Fruit fly (Drosophila melanogaster) whole organism, embryonic: ENCODE measurements around the gene Arl8.

Experiments used
- Asciz ChIP-seq: fragments of 200-800 bp; sonication (Bioruptor generic); optimal IDR thresholded peaks from 2 replicates; lab custom pipeline; 2017; ENCODE audit warnings: missing biosample characterization, mild to moderate bottlenecking, missing genetic modification characterization, missing genetic modification reagents
- Atf6 ChIP-seq: fragments of 200-800 bp; sonication (Bioruptor generic); IDR thresholded peaks from 2 replicates; pipeline ENCODE4 v1.3.6; 2022; ENCODE audit warnings: missing biosample characterization, missing genetic modification characterization
- CG10147 ChIP-seq: fragments of 200-800 bp; sonication (Bioruptor generic); optimal IDR thresholded peaks from 2 replicates; lab custom pipeline; 2019; ENCODE audit warnings: missing biosample characterization, mild to moderate bottlenecking, missing genetic modification characterization, moderate library complexity
- CG12155 ChIP-seq: fragments of 200-800 bp; sonication (Bioruptor generic); optimal IDR thresholded peaks from 3 replicates; lab custom pipeline; 2016; ENCODE audit warnings: missing biosample characterization, missing genetic modification characterization
- CG12659 ChIP-seq: fragments of 200-800 bp; sonication (Bioruptor generic); optimal IDR thresholded peaks from 3 replicates; lab custom pipeline; 2017; ENCODE audit warnings: mild to moderate bottlenecking, missing biosample characterization, missing genetic modification reagents, missing genetic modification characterization
- CG15514 ChIP-seq: fragments of 200-800 bp; sonication (Bioruptor generic); optimal IDR thresholded peaks from 3 replicates; lab custom pipeline; 2017; ENCODE audit warnings: missing biosample characterization, missing genetic modification characterization, mild to moderate bottlenecking, moderate library complexity, missing genetic modification reagents
- CG1602 ChIP-seq: fragments of 200-800 bp; sonication (Bioruptor generic); optimal IDR thresholded peaks from 3 replicates; lab custom pipeline; 2016; ENCODE audit warnings: missing biosample characterization, missing genetic modification characterization
- CG2120 ChIP-seq: fragments of 200-800 bp; sonication (Bioruptor generic); optimal IDR thresholded peaks from 3 replicates; lab custom pipeline; 2016; ENCODE audit warnings: missing biosample characterization, missing genetic modification characterization
- CG3995 ChIP-seq: fragments of 200-800 bp; sonication (Bioruptor generic); optimal IDR thresholded peaks from 3 replicates; lab custom pipeline; 2016; ENCODE audit warnings: missing biosample characterization, missing genetic modification characterization
- CG43689 ChIP-seq: fragments of 200-800 bp; sonication (Bioruptor generic); IDR thresholded peaks from 2 replicates; pipeline ENCODE4 v1.3.6; 2022; ENCODE audit warnings: missing biosample characterization, missing genetic modification characterization
- CG7987 ChIP-seq: fragments of 200-800 bp; sonication (Bioruptor generic); optimal IDR thresholded peaks from 2 replicates; lab custom pipeline; 2018; ENCODE audit warnings: missing biosample characterization, mild to moderate bottlenecking, missing genetic modification characterization, moderate library complexity
- CG8089 ChIP-seq: fragments of 200-800 bp; sonication (Bioruptor generic); optimal IDR thresholded peaks from 3 replicates; lab custom pipeline; 2016; ENCODE audit warnings: missing biosample characterization, missing genetic modification characterization
- CG8388 ChIP-seq: fragments of 200-800 bp; sonication (Bioruptor generic); optimal IDR thresholded peaks from 2 replicates; lab custom pipeline; 2019; ENCODE audit warnings: missing biosample characterization, mild to moderate bottlenecking, missing genetic modification characterization, moderate library complexity
- CG9876 ChIP-seq: fragments of 200-800 bp; sonication (Bioruptor generic); optimal IDR thresholded peaks from 2 replicates; lab custom pipeline; 2016; ENCODE audit warnings: missing biosample characterization, missing genetic modification characterization
- Chrac-16 ChIP-seq: fragments of 200-800 bp; sonication (Bioruptor generic); optimal IDR thresholded peaks from 3 replicates; lab custom pipeline; 2016; ENCODE audit warnings: missing biosample characterization, missing genetic modification characterization
- Dll ChIP-seq: fragments of 200-800 bp; sonication (Bioruptor generic); IDR thresholded peaks from 4 replicates; pipeline ENCODE4 v1.3.6; 2022; ENCODE audit warnings: missing biosample characterization, missing genetic modification characterization; ENCODE audit not compliant: partially characterized antibody
- Fer1 ChIP-seq: fragments of 200-800 bp; sonication (Bioruptor generic); optimal IDR thresholded peaks from 2 replicates; lab custom pipeline; 2017; ENCODE audit warnings: missing biosample characterization, mild to moderate bottlenecking, missing genetic modification characterization
- Gug ChIP-seq: fragments of 200-800 bp; sonication (Bioruptor generic); IDR thresholded peaks from 4 replicates; pipeline ENCODE4 v1.3.6; 2022; ENCODE audit warnings: missing biosample characterization, missing genetic modification characterization
- H2.0 ChIP-seq: fragments of 200-800 bp; sonication (Bioruptor generic); IDR thresholded peaks from 2 replicates; pipeline ENCODE4 v1.3.6; 2022; ENCODE audit warnings: missing biosample characterization, missing genetic modification characterization
- Jarid2 ChIP-seq: fragments of 200-800 bp; sonication (Bioruptor generic); optimal IDR thresholded peaks from 3 replicates; lab custom pipeline; 2017; ENCODE audit warnings: mild to moderate bottlenecking, missing biosample characterization, missing genetic modification reagents, missing genetic modification characterization
- Mad ChIP-seq: fragments of 200-800 bp; sonication (Bioruptor generic); optimal IDR thresholded peaks from 2 replicates; lab custom pipeline; 2016; ENCODE audit warnings: missing biosample characterization, missing genetic modification characterization
- Mrtf ChIP-seq: fragments of 200-800 bp; sonication (Bioruptor generic); IDR thresholded peaks from 3 replicates; pipeline ENCODE4 v1.3.6; 2022; ENCODE audit warnings: missing biosample characterization, missing genetic modification characterization
- Nf-YB ChIP-seq: fragments of 200-800 bp; sonication (Bioruptor generic); optimal IDR thresholded peaks from 3 replicates; lab custom pipeline; 2019; ENCODE audit warnings: missing biosample characterization, mild to moderate bottlenecking, missing genetic modification characterization, moderate library complexity
- Side ChIP-seq: fragments of 200-800 bp; sonication (Bioruptor generic); optimal IDR thresholded peaks from 2 replicates; lab custom pipeline; 2016; ENCODE audit warnings: missing biosample characterization, missing genetic modification characterization
- Stat92E ChIP-seq, 3 experiments: fragments of >200 bp in 2 of 3; fragments of 200-800 bp in 1 of 3; sonication (Bioruptor generic) in 1 of 3; optimal IDR thresholded peaks; 2 replicates each; lab custom pipeline; 2017 to 2019; ENCODE audit warnings: missing biosample characterization in 3 of 3, missing genetic modification characterization in 3 of 3, mild to moderate bottlenecking in 1 of 3, moderate library complexity in 1 of 3
- Usf ChIP-seq: fragments of 200-800 bp; sonication (Bioruptor generic); optimal IDR thresholded peaks from 2 replicates; lab custom pipeline; 2017; ENCODE audit warnings: missing genotype, missing biosample characterization, missing genetic modification characterization
- abd-A ChIP-seq: fragments of 200-800 bp; sonication (Bioruptor generic); optimal IDR thresholded peaks from 3 replicates; lab custom pipeline; 2019; ENCODE audit warnings: missing biosample characterization, mild to moderate bottlenecking, missing genetic modification characterization, moderate library complexity
- ac ChIP-seq: fragments of 200-800 bp; sonication (Bioruptor generic); optimal IDR thresholded peaks from 3 replicates; lab custom pipeline; 2017; ENCODE audit warnings: missing biosample characterization, mild to moderate bottlenecking, missing genetic modification characterization
- al ChIP-seq: fragments of 200-800 bp; sonication (Bioruptor generic); IDR thresholded peaks from 2 replicates; pipeline ENCODE4 v1.3.6; 2022; ENCODE audit warnings: missing biosample characterization, missing genetic modification characterization
- amos ChIP-seq: fragments of 200-800 bp; sonication (Bioruptor generic); IDR thresholded peaks from 2 replicates; pipeline ENCODE4 v1.3.6; 2022; ENCODE audit warnings: missing biosample characterization, missing genetic modification characterization; ENCODE audit not compliant: partially characterized antibody
- bigmax ChIP-seq: fragments of 200-800 bp; sonication (Bioruptor generic); optimal IDR thresholded peaks from 2 replicates; lab custom pipeline; 2018; ENCODE audit warnings: missing biosample characterization, mild to moderate bottlenecking, missing genetic modification characterization
- br ChIP-seq: fragments of >200 bp; optimal IDR thresholded peaks from 2 replicates; lab custom pipeline; 2017
- chif ChIP-seq, 2 experiments: fragments of 200-800 bp; sonication (Bioruptor generic); optimal IDR thresholded peaks; 3 replicates each; lab custom pipeline; 2016; ENCODE audit warnings: missing biosample characterization in 2 of 2, missing genetic modification characterization in 2 of 2
- chinmo ChIP-seq: fragments of 200-800 bp; sonication (Bioruptor generic); IDR thresholded peaks from 4 replicates; pipeline ENCODE4 v1.3.6; 2022; ENCODE audit warnings: missing biosample characterization, missing genetic modification characterization; ENCODE audit not compliant: partially characterized antibody
- croc ChIP-seq: fragments of 200-800 bp; sonication (Bioruptor generic); conservative IDR thresholded peaks from 3 replicates; pipeline ENCODE4 v1.3.6; 2022; ENCODE audit warnings: missing biosample characterization, missing genetic modification characterization
- dmrt11E ChIP-seq: fragments of 200-800 bp; sonication (Bioruptor generic); optimal IDR thresholded peaks from 3 replicates; lab custom pipeline; 2018; ENCODE audit warnings: missing biosample characterization, mild to moderate bottlenecking, missing genetic modification characterization, moderate library complexity
- dpn ChIP-seq, 2 experiments: fragments of 200-800 bp; sonication (Bioruptor generic); optimal IDR thresholded peaks; 3 replicates each; lab custom pipeline; 2016; ENCODE audit warnings: missing biosample characterization in 2 of 2, missing genetic modification characterization in 2 of 2
- gem ChIP-seq: fragments of 200-800 bp; sonication (Bioruptor generic); optimal IDR thresholded peaks from 2 replicates; lab custom pipeline; 2019; ENCODE audit warnings: missing biosample characterization, mild to moderate bottlenecking, missing genetic modification characterization, moderate library complexity
- grau ChIP-seq: fragments of 200-800 bp; optimal IDR thresholded peaks from 3 replicates; lab custom pipeline; 2019; ENCODE audit warnings: missing biosample characterization, mild to moderate bottlenecking, missing genetic modification characterization, moderate library complexity
- ken ChIP-seq: fragments of 200-800 bp; sonication (Bioruptor generic); IDR thresholded peaks from 3 replicates; pipeline ENCODE4 v1.3.6; 2022; ENCODE audit warnings: missing biosample characterization, missing genetic modification characterization
- mam ChIP-seq: fragments of 200-800 bp; sonication (Bioruptor generic); optimal IDR thresholded peaks from 3 replicates; lab custom pipeline; 2016; ENCODE audit warnings: missing biosample characterization, missing genetic modification characterization
- nom ChIP-seq: fragments of 200-800 bp; sonication (Bioruptor generic); optimal IDR thresholded peaks from 2 replicates; lab custom pipeline; 2017; ENCODE audit warnings: missing biosample characterization, missing genetic modification characterization, mild to moderate bottlenecking, moderate library complexity, missing genetic modification reagents
- sima ChIP-seq: fragments of 200-800 bp; sonication (Bioruptor generic); optimal IDR thresholded peaks from 2 replicates; lab custom pipeline; 2016; ENCODE audit warnings: missing biosample characterization, missing genetic modification characterization
- ssp ChIP-seq: fragments of 200-800 bp; sonication (Bioruptor generic); IDR thresholded peaks from 2 replicates; pipeline ENCODE4 v1.3.6; 2022; ENCODE audit warnings: missing biosample characterization, missing genetic modification characterization
- sug ChIP-seq: fragments of 200-800 bp; optimal IDR thresholded peaks from 2 replicates; lab custom pipeline; 2019; ENCODE audit warnings: missing biosample characterization, mild to moderate bottlenecking, missing genetic modification characterization, moderate library complexity

The Arl8 gene

DNA sequence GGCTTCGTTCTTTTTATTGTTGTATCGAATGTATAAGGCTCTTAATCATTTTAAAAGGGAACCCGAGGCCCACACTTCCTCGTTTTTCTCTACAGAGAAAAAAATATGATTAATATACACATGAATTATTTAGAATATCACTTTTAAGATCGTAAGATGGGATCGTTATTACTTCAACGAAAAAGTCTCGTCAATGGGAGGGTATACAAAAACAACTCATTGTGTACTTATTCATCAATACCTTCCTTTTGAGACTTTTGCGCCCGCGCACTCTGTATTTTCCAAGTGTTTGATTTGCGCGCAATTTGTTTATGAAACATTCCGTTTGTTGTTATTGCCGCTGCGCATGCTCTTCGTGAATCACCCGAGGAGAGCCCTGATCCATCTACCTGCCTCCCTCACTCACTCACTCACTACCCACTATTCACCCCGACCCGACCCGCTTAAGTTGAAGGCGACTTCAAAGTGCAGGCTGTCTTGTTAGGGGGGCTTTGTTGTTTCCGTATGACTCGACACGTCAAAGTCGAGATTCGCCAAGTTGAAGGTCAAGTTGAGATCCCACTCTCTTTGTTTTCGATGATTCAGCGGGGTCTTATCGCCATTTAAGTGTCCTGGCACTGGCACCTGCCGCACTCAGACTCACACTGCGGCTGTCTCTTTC is 10.3 kb upstream of the Arl8 start (continued):
- TF ChIP-seq CG9876 (GFP tag; lab: Kevin White, UChicago) (no peak), CG10147 (GFP tag; lab: Kevin White, UChicago) (no peak), sug (tag; lab: Kevin White, UChicago) (no peak), CG12155 (GFP tag; lab: Kevin White, UChicago) (no peak), H2.0 (GFP tag; lab: Robert Waterston, UW) (no peak), CG8388 (GFP tag; lab: Kevin White, UChicago) (no peak), al (no peak), Chrac-16 (no peak), Dll (GFP tag; lab: Robert Waterston, UW) (no peak), ssp (GFP tag; lab: Robert Waterston, UW) (no peak), CG15514 (GFP tag; lab: Kevin White, UChicago) (no peak), bigmax (GFP tag; lab: Kevin White, UChicago) (no peak), croc (GFP tag; lab: Robert Waterston, UW) (no peak), CG2120 (no peak), Usf (GFP tag; lab: Kevin White, UChicago) (no peak), ken (no peak), Gug (no peak), gem (tag; lab: Kevin White, UChicago) (no peak), ac (no peak), CG3995 (GFP tag; lab: Kevin White, UChicago) (no peak), sima (no peak), Jarid2 (GFP tag; lab: Kevin White, UChicago) (no peak), Fer1 (GFP tag; lab: Kevin White, UChicago) (no peak), Stat92E (GFP tag; optimal IDR thresholded peaks at IDR 0.05; lab: Kevin White, UChicago) (no peak), Nf-YB (GFP tag; lab: Kevin White, UChicago) (no peak), mam (GFP tag; lab: Kevin White, UChicago) (no peak), chinmo (GFP tag; lab: Robert Waterston, UW) (0 out of 4 replicates have a peak, but pooled peaks have one; percentile 22), Mad (no peak), CG43689 (no peak), CG12659 (no peak), Atf6 (GFP tag; lab: Robert Waterston, UW) (no peak), Side (GFP tag; lab: Kevin White, UChicago) (no peak), chif (GFP tag; optimal IDR thresholded peaks at IDR 0.05; lab: Kevin White, UChicago) (no peak), grau (tag; lab: Kevin White, UChicago) (no peak), Mrtf (GFP tag; lab: Robert Waterston, UW) (no peak), Asciz (GFP tag; lab: Kevin White, UChicago) (no peak), amos (no peak), CG1602 (no peak), CG7987 (no peak), br (lab: Kevin White, UChicago) (no peak), dpn (GFP tag; optimal IDR thresholded peaks at IDR 0.05; lab: Kevin White, UChicago) (no peak), CG8089 (GFP tag; lab: Kevin White, UChicago) (no peak), dmrt11E (tag; lab: Kevin White, UChicago) (no peak), nom (GFP tag; lab: Kevin White, UChicago) (peak; percentile 21), abd-A (no peak)
